Fruit fly (Drosophila melanogaster): ENCODE measurements around the gene CG12182.

CG12182 gene

dm6 chr3L:2582753-2583536 lies 16.4 kb downstream of the CG12182 start (continued):
- peak; percentile 65 for TF ChIP-seq net (GFP tag; optimal IDR thresholded peaks at IDR 0.05)
- TF ChIP-seq CG11762 (GFP tag; optimal IDR thresholded peaks at IDR 0.05; ENCODE audit: insufficient read depth), result peak; percentile 66
- peak; percentile 90 for TF ChIP-seq eg (GFP tag; IDR thresholded peaks at IDR 0.05)
- peak; percentile 39 for TF ChIP-seq dsx (GFP tag; optimal IDR thresholded peaks at IDR 0.05; ENCODE audit: poor library complexity, severe bottlenecking)
- TF ChIP-seq esn (GFP tag; optimal IDR thresholded peaks at IDR 0.05), result peak; percentile 94
- peak; percentile 94 for TF ChIP-seq vri (GFP tag; optimal IDR thresholded peaks at IDR 0.05)
- peak; percentile 75 for TF ChIP-seq achi (GFP tag; optimal IDR thresholded peaks at IDR 0.05)
- peak; percentile 77 for TF ChIP-seq CG11294 (GFP tag; IDR thresholded peaks at IDR 0.05)
- peak; percentile 81 for TF ChIP-seq pdm3 (GFP tag; optimal IDR thresholded peaks at IDR 0.05)
- peak; percentile 70 for TF ChIP-seq CG10669 (GFP tag; optimal IDR thresholded peaks at IDR 0.05)
- TF ChIP-seq Lpt (GFP tag; optimal IDR thresholded peaks at IDR 0.05), result peak; percentile 66
- TF ChIP-seq Hr39 (GFP tag; optimal IDR thresholded peaks at IDR 0.05), result peak; percentile 93
- peak; percentile 82 for TF ChIP-seq acj6 (GFP tag; optimal IDR thresholded peaks at IDR 0.05)
- TF ChIP-seq CG4318 (GFP tag; optimal IDR thresholded peaks at IDR 0.05), result peak; percentile 60
- no peak for TF ChIP-seq fd85E (GFP tag; optimal IDR thresholded peaks at IDR 0.05)
- peak; percentile 31 for TF ChIP-seq CG9139 (GFP tag; optimal IDR thresholded peaks at IDR 0.05)
- TF ChIP-seq Ets96B (tag; optimal IDR thresholded peaks at IDR 0.05), result peak; percentile 77
- TF ChIP-seq Sox14 (GFP tag; optimal IDR thresholded peaks at IDR 0.05), result peak; percentile 88
- TF ChIP-seq fkh (GFP tag; optimal IDR thresholded peaks at IDR 0.05), result peak; percentile 40
- TF ChIP-seq cyc (GFP tag; optimal IDR thresholded peaks at IDR 0.05), result peak; percentile 92
- TF ChIP-seq topi (GFP tag; optimal IDR thresholded peaks at IDR 0.05), result peak; percentile 92
- peak; percentile 40 for TF ChIP-seq fd59A (GFP tag; optimal IDR thresholded peaks at IDR 0.05)
- peak; percentile 95 for TF ChIP-seq Eip93F (GFP tag; optimal IDR thresholded peaks at IDR 0.05)
- peak; percentile 79 for TF ChIP-seq OdsH (GFP tag; optimal IDR thresholded peaks at IDR 0.05)
- TF ChIP-seq dac (GFP tag; optimal IDR thresholded peaks at IDR 0.05), result peak; percentile 54
- peak; percentile 25 for TF ChIP-seq CG6808 (GFP tag; optimal IDR thresholded peaks at IDR 0.05)
- TF ChIP-seq CG10631 (GFP tag; optimal IDR thresholded peaks at IDR 0.05), result peak; percentile 66
- TF ChIP-seq CG7368 (GFP tag; optimal IDR thresholded peaks at IDR 0.05), result peak; percentile 66
- peak; percentile 77 for TF ChIP-seq CG6854 (GFP tag; optimal IDR thresholded peaks at IDR 0.05)
- TF ChIP-seq CG3032 (tag; optimal IDR thresholded peaks at IDR 0.05), result peak; percentile 73
- peak; percentile 94 for TF ChIP-seq Eip78C (GFP tag)
- TF ChIP-seq Met (GFP tag; optimal IDR thresholded peaks at IDR 0.05), result peak; percentile 90

- TF ChIP-seq CG10631 (GFP tag; optimal IDR thresholded peaks at IDR 0.05) (no peak), CG11294 (GFP tag; IDR thresholded peaks at IDR 0.05) (peak; percentile 74), CG11902 (GFP tag; optimal IDR thresholded peaks at IDR 0.05) (no peak), CG10669 (GFP tag; optimal IDR thresholded peaks at IDR 0.05) (no peak), dsx (GFP tag; optimal IDR thresholded peaks at IDR 0.05; ENCODE audit: poor library complexity, severe bottlenecking) (no peak), CG6163 (GFP tag; IDR thresholded peaks at IDR 0.05) (peak; percentile 82), CG8119 (GFP tag; IDR thresholded peaks at IDR 0.05) (peak; percentile 81), eg (GFP tag; IDR thresholded peaks at IDR 0.05) (peak; percentile 93), Hr38 (GFP tag; optimal IDR thresholded peaks at IDR 0.05) (no peak), Blimp-1 (GFP tag; optimal IDR thresholded peaks at IDR 0.05) (no peak), CG6808 (GFP tag; optimal IDR thresholded peaks at IDR 0.05) (no peak), CG8319 (GFP tag; optimal IDR thresholded peaks at IDR 0.05) (no peak), Ets21C (GFP tag; optimal IDR thresholded peaks at IDR 0.05) (no peak), CG32006 (GFP tag; optimal IDR thresholded peaks at IDR 0.05) (peak; percentile 71), CG6792 (GFP tag; optimal IDR thresholded peaks at IDR 0.05) (no peak), CG16779 (tag; optimal IDR thresholded peaks at IDR 0.05) (peak; percentile 26), Sox14 (GFP tag; optimal IDR thresholded peaks at IDR 0.05) (no peak), vri (GFP tag; optimal IDR thresholded peaks at IDR 0.05) (no peak), CG6276 (GFP tag; optimal IDR thresholded peaks at IDR 0.05) (peak; percentile 79), Gug (GFP tag; IDR thresholded peaks at IDR 0.05) (peak; percentile 72), CG3032 (tag; optimal IDR thresholded peaks at IDR 0.05) (no peak), ss (GFP tag; optimal IDR thresholded peaks at IDR 0.05) (no peak), dac (GFP tag; optimal IDR thresholded peaks at IDR 0.05) (peak; percentile 41), lz (GFP tag; optimal IDR thresholded peaks at IDR 0.05) (no peak), CG4318 (GFP tag; optimal IDR thresholded peaks at IDR 0.05) (no peak), Sox15 (GFP tag; optimal IDR thresholded peaks at IDR 0.05) (no peak), Hr4 (GFP tag; optimal IDR thresholded peaks at IDR 0.05) (peak; percentile 74), CG3919 (GFP tag; optimal IDR thresholded peaks at IDR 0.05) (peak; percentile 67)
Measured at dm6 chr3L:2582290-2582689, 17.1 kb downstream of the CG12182 start.

Measured in whole organism, prepupa.